Worm (Caenorhabditis elegans): ENCODE measurements around the gene lin-32.
A peak's percentile ranks its signal among the peaks of the same experiment; 100 is the strongest.

lin-32 gene

ce11 chrX:2229305-2230172 is at the start of gene lin-32:
lin-32 (minus strand) TSS chrX:2230122.
- no peak for TF ChIP-seq madf-2 (tag; optimal IDR thresholded peaks at IDR 0.05)
- no peak for TF ChIP-seq pax-1 (tag; optimal IDR thresholded peaks at IDR 0.05)
- no peak for TF ChIP-seq sox-2 (GFP tag; IDR thresholded peaks at IDR 0.05)
- TF ChIP-seq sdc-2 (tag; optimal IDR thresholded peaks at IDR 0.05), result no peak
- no peak for TF ChIP-seq che-1 (tag; optimal IDR thresholded peaks at IDR 0.05)
- no peak for TF ChIP-seq npax-4 (tag; optimal IDR thresholded peaks at IDR 0.05)
- no peak for TF ChIP-seq pros-1 (tag; optimal IDR thresholded peaks at IDR 0.05)
- TF ChIP-seq gmeb-2 (tag; optimal IDR thresholded peaks at IDR 0.05), result no peak
- TF ChIP-seq ceh-30 (tag; optimal IDR thresholded peaks at IDR 0.05), result no peak
- TF ChIP-seq Y22D7AL.16 (tag; optimal IDR thresholded peaks at IDR 0.05), result no peak
- no peak for TF ChIP-seq ceh-2 (tag; optimal IDR thresholded peaks at IDR 0.05)
- no peak for TF ChIP-seq hlh-13 (GFP tag; optimal IDR thresholded peaks at IDR 0.05)
- no peak for TF ChIP-seq syd-9 (tag; optimal IDR thresholded peaks at IDR 0.05)
- no peak for TF ChIP-seq fax-1 (tag; optimal IDR thresholded peaks at IDR 0.05)
- TF ChIP-seq nhr-232 (tag; optimal IDR thresholded peaks at IDR 0.05), result no peak
- no peak for TF ChIP-seq ceh-18 (tag; optimal IDR thresholded peaks at IDR 0.05)

ce11 chrX:2276000-2276399 is 46.1 kb upstream of the lin-32 start:
- no peak for TF ChIP-seq fkh-10 (GFP tag; optimal IDR thresholded peaks at IDR 0.05)
- no peak for TF ChIP-seq ceh-22 (tag; optimal IDR thresholded peaks at IDR 0.05)
- no peak for TF ChIP-seq hlh-30 (tag; optimal IDR thresholded peaks at IDR 0.05; ENCODE audit: insufficient read depth)
- TF ChIP-seq sdc-2 (tag; optimal IDR thresholded peaks at IDR 0.05), result no peak
- TF ChIP-seq che-1 (tag; optimal IDR thresholded peaks at IDR 0.05), result no peak

DNA sequence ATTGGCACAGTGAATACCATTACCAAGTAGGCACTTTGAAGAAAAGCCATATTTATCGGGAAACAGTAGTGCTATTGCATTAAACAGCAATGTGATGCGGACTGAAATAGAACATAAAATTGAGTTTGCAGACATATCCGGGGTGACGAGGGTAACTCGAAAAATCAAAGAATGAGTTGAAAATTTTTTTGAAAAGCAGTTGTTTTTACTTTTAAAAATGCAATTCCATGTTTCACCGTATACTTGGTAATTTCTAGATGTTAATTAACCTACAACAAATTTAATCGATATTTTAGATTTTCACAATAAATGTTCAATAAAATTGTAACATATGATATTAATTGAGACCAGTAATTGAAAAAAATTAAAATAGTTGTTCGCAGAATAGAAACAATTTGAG is 44.3 kb upstream of the lin-32 start, which contains the start of gene AH9.4:
Gene AH9.4 (minus strand): TSS at position 101 of the 400 bp plus-strand sequence.
- TF ChIP-seq ceh-30 (tag; optimal IDR thresholded peaks at IDR 0.05), result no peak
- no peak for TF ChIP-seq ceh-2 (tag; optimal IDR thresholded peaks at IDR 0.05)
- TF ChIP-seq zip-5 (tag; optimal IDR thresholded peaks at IDR 0.05), result no peak
- TF ChIP-seq dmd-4 (tag; optimal IDR thresholded peaks at IDR 0.05; ENCODE audit: borderline replicate concordance), result no peak
- TF ChIP-seq ceh-22 (tag; optimal IDR thresholded peaks at IDR 0.05), result no peak
- TF ChIP-seq ref-2 (tag; optimal IDR thresholded peaks at IDR 0.05), result no peak
- TF ChIP-seq ceh-9 (tag; optimal IDR thresholded peaks at IDR 0.05), result no peak
- no peak for TF ChIP-seq gmeb-2 (tag; optimal IDR thresholded peaks at IDR 0.05)
- TF ChIP-seq ceh-14 (tag; optimal IDR thresholded peaks at IDR 0.05), result no peak
- no peak for TF ChIP-seq sox-2 (GFP tag; IDR thresholded peaks at IDR 0.05)
- no peak for TF ChIP-seq pha-4 (tag; optimal IDR thresholded peaks at IDR 0.05)
- no peak for TF ChIP-seq ceh-45 (GFP tag; IDR thresholded peaks at IDR 0.05)
- no peak for TF ChIP-seq nfya-1 (tag; optimal IDR thresholded peaks at IDR 0.05)
- no peak for TF ChIP-seq mec-3 (tag; optimal IDR thresholded peaks at IDR 0.05; ENCODE audit: borderline replicate concordance)
- TF ChIP-seq pat-9 (tag; optimal IDR thresholded peaks at IDR 0.05), result no peak
- TF ChIP-seq T23F11.4 (GFP tag; optimal IDR thresholded peaks at IDR 0.05), result no peak
- TF ChIP-seq syd-9 (tag; optimal IDR thresholded peaks at IDR 0.05), result no peak
- no peak for TF ChIP-seq K09A11.1 (tag; optimal IDR thresholded peaks at IDR 0.05; ENCODE audit: insufficient read depth)
- TF ChIP-seq fkh-6 (tag; optimal IDR thresholded peaks at IDR 0.05), result no peak

DNA sequence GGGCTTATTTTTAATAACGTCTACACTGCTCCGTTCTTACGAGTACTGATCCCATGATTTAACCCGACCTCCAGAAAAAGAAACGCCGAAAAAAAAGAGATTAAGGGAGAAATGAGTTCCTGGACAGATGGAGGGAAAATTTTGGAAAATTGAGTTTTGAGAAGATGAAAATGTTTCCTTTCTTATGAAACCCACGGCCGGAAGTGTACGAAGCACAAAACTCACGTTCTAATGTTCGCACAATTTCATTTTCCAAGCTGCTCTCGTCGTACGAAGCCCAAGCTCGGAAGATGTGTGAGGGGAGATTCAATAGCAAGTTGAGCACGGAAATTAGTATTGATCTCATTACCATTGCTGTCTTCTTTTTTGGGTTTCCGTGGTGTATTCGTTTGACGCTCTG is 41.5 kb upstream of the lin-32 start:
- TF ChIP-seq ets-4 (tag; optimal IDR thresholded peaks at IDR 0.05), result no peak
- TF ChIP-seq ceh-24 (tag; optimal IDR thresholded peaks at IDR 0.05), result no peak
- no peak for TF ChIP-seq ttx-3 (tag; optimal IDR thresholded peaks at IDR 0.05)
- TF ChIP-seq elt-4 (tag; optimal IDR thresholded peaks at IDR 0.05), result no peak
- peak; percentile 70 for TF ChIP-seq unc-42 (tag; optimal IDR thresholded peaks at IDR 0.05)
